Worm (Caenorhabditis elegans) whole organism, L1 larva: ENCODE measurements around the gene R151.8.

Experiments
- C04F5.9 ChIP-seq: sonication (generic microtip); optimal IDR thresholded peaks from 2 replicates; lab custom pipeline; 2016; ENCODE audit warnings: missing genetic modification characterization, missing compliant biosample characterization
- C34B4.2 ChIP-seq: sonication (generic microtip); optimal IDR thresholded peaks from 2 replicates; lab custom pipeline; 2017; ENCODE audit warnings: mild to moderate bottlenecking, missing genetic modification characterization, missing compliant biosample characterization
- aha-1 ChIP-seq: fragments of 150-350 bp; optimal IDR thresholded peaks from 2 replicates; lab custom pipeline; 2014; ENCODE audit warnings: missing biosample characterization, missing genetic modification characterization
- alr-1 ChIP-seq: fragments of 200-800 bp; sonication (Bioruptor generic); optimal IDR thresholded peaks from 2 replicates; lab custom pipeline; 2018; ENCODE audit warnings: borderline replicate concordance, mild to moderate bottlenecking, missing genetic modification characterization, missing compliant biosample characterization
- ama-1 ChIP-seq: fragments of 150-350 bp; optimal IDR thresholded peaks from 2 replicates; lab custom pipeline; 2014
- blmp-1 ChIP-seq: fragments of 150-350 bp; optimal IDR thresholded peaks from 2 replicates; lab custom pipeline; 2014; ENCODE audit warnings: missing biosample characterization, missing genetic modification characterization
- ceh-8 ChIP-seq: fragments of 200-800 bp; sonication (Bioruptor generic); optimal IDR thresholded peaks from 2 replicates; lab custom pipeline; 2018; ENCODE audit warnings: mild to moderate bottlenecking, missing genetic modification characterization, moderate library complexity, missing compliant biosample characterization
- dsc-1 ChIP-seq: sonication (generic microtip); optimal IDR thresholded peaks from 2 replicates; lab custom pipeline; 2016; ENCODE audit warnings: mild to moderate bottlenecking, missing genetic modification characterization, missing compliant biosample characterization
- elt-2 ChIP-seq: sonication (generic microtip); optimal IDR thresholded peaks from 2 replicates; lab custom pipeline; 2016; ENCODE audit warnings: missing genetic modification characterization, mild to moderate bottlenecking, inconsistent platforms, missing compliant biosample characterization, missing genetic modification reagents
- elt-3 ChIP-seq, 6 experiments: fragments of 150-350 bp in 1 of 6; sonication (generic microtip); optimal IDR thresholded peaks; 2 replicates each; lab custom pipeline; 2017 to 2018; ENCODE audit warnings: missing biosample characterization in 6 of 6, missing genetic modification characterization in 6 of 6, inconsistent platforms in 1 of 6
- ets-5 ChIP-seq: fragments of 200-800 bp; sonication (Bioruptor generic); IDR thresholded peaks from 2 replicates; pipeline ENCODE4 v1.3.6; 2022; ENCODE audit warnings: missing genetic modification characterization, missing compliant biosample characterization
- fkh-10 ChIP-seq: sonication (generic microtip); optimal IDR thresholded peaks from 2 replicates; lab custom pipeline; 2017; ENCODE audit warnings: missing biosample characterization, missing genetic modification reagents, missing genetic modification characterization
- fkh-4 ChIP-seq: sonication (generic microtip); optimal IDR thresholded peaks from 2 replicates; lab custom pipeline; 2016; ENCODE audit warnings: missing compliant biosample characterization, missing genetic modification characterization, borderline replicate concordance
- fkh-8 ChIP-seq: sonication (generic microtip); optimal IDR thresholded peaks from 2 replicates; lab custom pipeline; 2016; ENCODE audit warnings: mild to moderate bottlenecking, missing genetic modification characterization, missing compliant biosample characterization
- fos-1 ChIP-seq: fragments of 150-350 bp; optimal IDR thresholded peaks from 2 replicates; lab custom pipeline; 2014; ENCODE audit warnings: missing biosample characterization, missing genetic modification characterization
- hlh-17 ChIP-seq: fragments of 200-800 bp; sonication (Bioruptor generic); optimal IDR thresholded peaks from 2 replicates; lab custom pipeline; 2018; ENCODE audit warnings: missing genetic modification characterization, mild to moderate bottlenecking, missing compliant biosample characterization, moderate library complexity, borderline replicate concordance
- hpl-2 ChIP-seq: fragments of 150-350 bp; optimal IDR thresholded peaks from 2 replicates; lab custom pipeline; 2014; ENCODE audit warnings: missing biosample characterization, missing genetic modification reagents, missing genetic modification characterization
- jun-1 ChIP-seq: fragments of 150-350 bp; optimal IDR thresholded peaks from 2 replicates; lab custom pipeline; 2014; ENCODE audit warnings: missing biosample characterization, missing genetic modification reagents, missing genetic modification characterization
- lin-15B ChIP-seq: fragments of 150-350 bp; sonication (generic microtip); optimal IDR thresholded peaks from 3 replicates; lab custom pipeline; 2014; ENCODE audit warnings: missing biosample characterization, missing genetic modification characterization
- lin-35 ChIP-seq, 2 experiments: fragments of 150-350 bp; optimal IDR thresholded peaks; 2 replicates each; lab custom pipeline; 2014; ENCODE audit warnings: missing biosample characterization in 2 of 2, missing genetic modification characterization in 2 of 2, missing genetic modification reagents in 2 of 2
- lir-3 ChIP-seq: sonication (generic microtip); optimal IDR thresholded peaks from 2 replicates; lab custom pipeline; 2016; ENCODE audit warnings: mild to moderate bottlenecking, missing genetic modification characterization, moderate library complexity, missing compliant biosample characterization; ENCODE audit not compliant: poor library complexity
- lsy-2 ChIP-seq, 2 experiments: fragments of 150-350 bp; optimal IDR thresholded peaks; 2 replicates each; lab custom pipeline; 2014; ENCODE audit warnings: missing biosample characterization in 2 of 2, missing genetic modification characterization in 2 of 2
- mab-9 ChIP-seq: fragments of 200-800 bp; sonication (Bioruptor generic); IDR thresholded peaks from 2 replicates; pipeline ENCODE4 v1.3.6; 2022; ENCODE audit warnings: missing genetic modification reagents, missing genetic modification characterization, missing compliant biosample characterization
- mdl-1 ChIP-seq, 2 experiments: fragments of 150-350 bp; optimal IDR thresholded peaks; 2 replicates each; lab custom pipeline; 2014 to 2017; ENCODE audit warnings: missing biosample characterization in 2 of 2, missing genetic modification characterization in 2 of 2, inconsistent platforms in 1 of 2
- mep-1 ChIP-seq: fragments of 150-350 bp; optimal IDR thresholded peaks from 2 replicates; lab custom pipeline; 2014; ENCODE audit warnings: missing biosample characterization, missing genetic modification characterization
- nhr-12 ChIP-seq: sonication (generic microtip); optimal IDR thresholded peaks from 2 replicates; lab custom pipeline; 2017; ENCODE audit warnings: missing biosample characterization, missing genetic modification characterization
- nhr-47 ChIP-seq: sonication (generic microtip); optimal IDR thresholded peaks from 2 replicates; lab custom pipeline; 2016; ENCODE audit warnings: mild to moderate bottlenecking, missing genetic modification characterization, moderate library complexity, missing compliant biosample characterization
- nhr-71 ChIP-seq: sonication (generic microtip); optimal IDR thresholded peaks from 2 replicates; lab custom pipeline; 2016; ENCODE audit warnings: mild to moderate bottlenecking, missing genetic modification characterization, moderate library complexity, missing compliant biosample characterization
- nhr-76 ChIP-seq: sonication (generic microtip); optimal IDR thresholded peaks from 2 replicates; lab custom pipeline; 2017; ENCODE audit warnings: missing biosample characterization, missing genetic modification characterization
- nhr-84 ChIP-seq: sonication (generic microtip); optimal IDR thresholded peaks from 2 replicates; lab custom pipeline; 2017; ENCODE audit warnings: missing biosample characterization, missing genetic modification characterization
- nhr-90 ChIP-seq: sonication (generic microtip); optimal IDR thresholded peaks from 2 replicates; lab custom pipeline; 2016; ENCODE audit warnings: mild to moderate bottlenecking, missing genetic modification characterization, missing compliant biosample characterization; ENCODE audit not compliant: poor library complexity
- pag-3 ChIP-seq: sonication (generic microtip); optimal IDR thresholded peaks from 2 replicates; lab custom pipeline; 2017; ENCODE audit warnings: missing genetic modification characterization, mild to moderate bottlenecking, missing compliant biosample characterization, antibody characterized with exemption, borderline replicate concordance; ENCODE audit not compliant: insufficient read depth
- pqm-1 ChIP-seq: sonication (generic microtip); optimal IDR thresholded peaks from 3 replicates; lab custom pipeline; 2017; ENCODE audit warnings: missing biosample characterization, missing genetic modification characterization
- snpc-4 ChIP-seq: fragments of 150-350 bp; optimal IDR thresholded peaks from 2 replicates; lab custom pipeline; 2014; ENCODE audit warnings: missing biosample characterization, missing genetic modification characterization
- snu-23 ChIP-seq: sonication (generic microtip); optimal IDR thresholded peaks from 2 replicates; lab custom pipeline; 2016; ENCODE audit warnings: missing genetic modification characterization, missing compliant biosample characterization
- sox-4 ChIP-seq: sonication (generic microtip); optimal IDR thresholded peaks from 2 replicates; lab custom pipeline; 2016; ENCODE audit warnings: missing genetic modification characterization, missing compliant biosample characterization
- sptf-1 ChIP-seq: fragments of 150-350 bp; optimal IDR thresholded peaks from 2 replicates; lab custom pipeline; 2014; ENCODE audit warnings: missing biosample characterization, missing genetic modification characterization
- swsn-7 ChIP-seq: sonication (generic microtip); optimal IDR thresholded peaks from 2 replicates; lab custom pipeline; 2016; ENCODE audit warnings: missing genetic modification characterization, missing compliant biosample characterization
- tlp-1 ChIP-seq: fragments of 150-350 bp; optimal IDR thresholded peaks from 2 replicates; lab custom pipeline; 2014; ENCODE audit warnings: missing biosample characterization, missing genetic modification characterization
- unc-130 ChIP-seq: fragments of 150-350 bp; optimal IDR thresholded peaks from 2 replicates; lab custom pipeline; 2017; ENCODE audit warnings: missing biosample characterization, missing genetic modification characterization, inconsistent platforms
- unc-30 ChIP-seq: sonication (generic microtip); optimal IDR thresholded peaks from 2 replicates; lab custom pipeline; 2017; ENCODE audit warnings: missing biosample characterization, missing genetic modification characterization
- unc-86 ChIP-seq: sonication (generic microtip); optimal IDR thresholded peaks from 2 replicates; lab custom pipeline; 2016; ENCODE audit warnings: missing genetic modification characterization, missing compliant biosample characterization
- unc-98 ChIP-seq: fragments of 200-800 bp; sonication (Bioruptor generic); IDR thresholded peaks from 2 replicates; pipeline ENCODE4 v1.3.6; 2022; ENCODE audit warnings: missing genetic modification characterization, missing compliant biosample characterization
- xbp-1 ChIP-seq: sonication (generic microtip); optimal IDR thresholded peaks from 2 replicates; lab custom pipeline; 2016; ENCODE audit warnings: missing genetic modification characterization, missing compliant biosample characterization
- zag-1 ChIP-seq: fragments of 150-350 bp; optimal IDR thresholded peaks from 2 replicates; lab custom pipeline; 2014; ENCODE audit warnings: missing biosample characterization, missing genetic modification characterization
- zip-4 ChIP-seq: fragments of 200-800 bp; sonication (Bioruptor generic); optimal IDR thresholded peaks from 2 replicates; lab custom pipeline; 2018; ENCODE audit warnings: mild to moderate bottlenecking, missing genetic modification characterization, moderate library complexity, missing compliant biosample characterization
- ztf-4 ChIP-seq: fragments of 150-350 bp; optimal IDR thresholded peaks from 2 replicates; lab custom pipeline; 2014; ENCODE audit warnings: missing biosample characterization, missing genetic modification characterization

Gene R151.8

DNA sequence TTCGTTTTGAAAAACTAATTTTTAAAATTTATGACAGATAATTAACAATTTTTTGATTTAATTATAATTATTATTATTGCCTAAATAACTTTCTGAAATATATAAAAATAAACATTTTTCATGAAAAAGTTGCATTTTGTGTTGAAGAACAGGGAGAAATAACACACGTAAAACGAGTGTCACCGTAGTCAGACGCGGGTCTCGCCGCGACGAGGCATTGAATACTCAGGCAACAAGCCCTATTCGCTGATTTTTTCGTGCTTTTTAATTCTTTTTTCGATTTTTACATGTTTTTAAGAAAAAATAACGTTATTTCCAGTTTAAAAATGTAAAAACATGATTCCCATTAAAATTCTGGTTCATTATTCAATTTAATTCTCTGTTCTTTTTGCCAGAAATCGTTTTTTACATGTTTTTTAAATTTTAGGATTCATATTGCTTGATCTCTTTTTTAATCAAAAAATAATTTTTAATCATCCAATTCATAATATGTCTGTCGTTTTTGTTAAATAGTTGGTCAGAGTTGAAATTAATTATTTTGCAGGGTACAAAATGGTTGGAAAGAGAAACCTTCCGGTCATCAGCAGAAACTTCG, 21.6 kb downstream of the R151.8 start, which contains the start of gene rpl-6 (continued):
- TF ChIP-seq elt-2 (tag; lab: Kevin White, UChicago) (peak; percentile 57), hpl-2 (GFP tag; lab: Kevin White, UChicago) (peak; percentile 70), ztf-4 (tag; lab: Kevin White, UChicago) (peak; percentile 82), unc-30 (tag; lab: Kevin White, UChicago) (no peak), snpc-4 (tag; lab: Kevin White, UChicago) (peak; percentile 57), fkh-10 (GFP tag; lab: Kevin White, UChicago) (peak; percentile 77), unc-130 (tag; lab: Kevin White, UChicago) (peak; percentile 95), tlp-1 (tag; lab: Kevin White, UChicago) (no peak), dsc-1 (tag; lab: Kevin White, UChicago) (peak; percentile 81), nhr-12 (tag; lab: Kevin White, UChicago) (no peak), ceh-8 (GFP tag; lab: Kevin White, UChicago) (peak; percentile 12), lsy-2 (tag; optimal IDR thresholded peaks at IDR 0.05; lab: Kevin White, UChicago) (peak; percentile 99), ets-5 (no peak), unc-86 (tag; lab: Kevin White, UChicago) (peak; percentile 79), lin-35 (GFP tag; optimal IDR thresholded peaks at IDR 0.05; lab: Kevin White, UChicago) (peak; percentile 85 to 92), swsn-7 (tag; lab: Kevin White, UChicago) (peak; percentile 85), zag-1 (tag; lab: Kevin White, UChicago) (no peak), ama-1 (lab: Kevin White, UChicago) (peak; percentile 55), zip-4 (GFP tag; lab: Kevin White, UChicago) (peak; percentile 45), jun-1 (tag; lab: Kevin White, UChicago) (peak; percentile 81), xbp-1 (peak; percentile 91), fkh-8 (tag; lab: Kevin White, UChicago) (peak; percentile 85), sptf-1 (tag; lab: Kevin White, UChicago) (no peak), fkh-4 (no peak), sox-4 (peak; percentile 20), mab-9 (GFP tag; lab: Robert Waterston, UW) (no peak), elt-3 (tag; optimal IDR thresholded peaks at IDR 0.05; lab: Kevin White, UChicago) (peak in 5 of 6 experiments; percentile 14 to 98 (median 73)), fos-1 (peak; percentile 80), mdl-1 (tag; optimal IDR thresholded peaks at IDR 0.05; lab: Kevin White, UChicago) (peak in 1 of 2 experiments; percentile 77), nhr-84 (no peak), aha-1 (tag; lab: Kevin White, UChicago) (no peak), nhr-71 (tag; lab: Kevin White, UChicago) (peak; percentile 93), unc-98 (no peak), C34B4.2 (tag; lab: Kevin White, UChicago) (no peak), nhr-47 (tag; lab: Kevin White, UChicago) (peak; percentile 90), C04F5.9 (tag; lab: Kevin White, UChicago) (peak; percentile 77), alr-1 (tag; lab: Kevin White, UChicago) (no peak), nhr-76 (no peak), nhr-90 (tag; lab: Kevin White, UChicago) (peak; percentile 87), blmp-1 (peak; percentile 80), snu-23 (GFP tag; lab: Kevin White, UChicago) (peak; percentile 92), pqm-1 (no peak), lin-15B (tag; lab: Kevin White, UChicago) (peak; percentile 85), hlh-17 (GFP tag; lab: Kevin White, UChicago) (no peak), mep-1 (tag; lab: Kevin White, UChicago) (peak; percentile 91), lir-3 (tag; lab: Kevin White, UChicago) (peak; percentile 76), pag-3 (tag; lab: Kevin White, UChicago) (no peak)
